Worm (Caenorhabditis elegans): Measurements from ENCODE around the gene nstp-8.

The nstp-8 gene

DNA sequence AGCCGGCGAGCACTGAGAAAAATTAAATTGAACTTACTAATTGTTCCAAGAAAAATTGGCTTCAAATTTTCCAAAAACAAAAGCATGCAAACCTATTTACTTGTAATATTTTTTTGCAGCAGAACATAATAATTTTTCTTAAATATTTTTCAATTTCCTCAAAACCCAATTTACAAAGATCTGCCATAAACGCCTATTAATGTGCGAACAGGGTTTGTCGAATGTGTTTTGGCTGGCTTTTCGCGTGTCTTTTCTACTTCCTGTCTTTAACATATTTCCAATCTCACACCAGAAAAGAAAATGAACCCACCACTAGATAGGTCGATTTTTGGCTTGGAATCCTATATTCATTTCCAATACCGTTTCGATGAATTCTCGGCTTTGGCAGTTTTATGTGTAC is 40.2 kb upstream of the nstp-8 start, which contains the start of gene C45H4.18:
Gene C45H4.18 (plus strand): TSS at position 301 of the 400 bp plus-strand sequence.
- TF ChIP-seq tlf-1 (GFP tag; optimal IDR thresholded peaks at IDR 0.05) (no peak), F23B12.7 (tag; optimal IDR thresholded peaks at IDR 0.05; ENCODE audit: insufficient read depth) (no peak), tbx-9 (tag; optimal IDR thresholded peaks at IDR 0.05; ENCODE audit: borderline replicate concordance) (no peak), nhr-90 (tag; optimal IDR thresholded peaks at IDR 0.05) (no peak), hlh-12 (tag; optimal IDR thresholded peaks at IDR 0.05) (no peak), madf-10 (tag; optimal IDR thresholded peaks at IDR 0.05) (no peak), rec-8 (tag; optimal IDR thresholded peaks at IDR 0.05) (no peak), F22D6.2 (tag; optimal IDR thresholded peaks at IDR 0.05) (no peak), ceh-58 (GFP tag; IDR thresholded peaks at IDR 0.05) (no peak), F39B2.1 (GFP tag; IDR thresholded peaks at IDR 0.05) (no peak), lir-1 (GFP tag; conservative IDR thresholded peaks at IDR 0.05) (no peak), F57C9.4 (tag; optimal IDR thresholded peaks at IDR 0.05) (no peak), pbrm-1 (GFP tag; IDR thresholded peaks at IDR 0.05) (no peak), lsy-27 (tag; optimal IDR thresholded peaks at IDR 0.05; ENCODE audit: borderline replicate concordance, insufficient read depth) (no peak), snpc-1.3 (tag; optimal IDR thresholded peaks at IDR 0.05; ENCODE audit: insufficient read depth) (no peak), aptf-3 (GFP tag; IDR thresholded peaks at IDR 0.05) (no peak)

DNA sequence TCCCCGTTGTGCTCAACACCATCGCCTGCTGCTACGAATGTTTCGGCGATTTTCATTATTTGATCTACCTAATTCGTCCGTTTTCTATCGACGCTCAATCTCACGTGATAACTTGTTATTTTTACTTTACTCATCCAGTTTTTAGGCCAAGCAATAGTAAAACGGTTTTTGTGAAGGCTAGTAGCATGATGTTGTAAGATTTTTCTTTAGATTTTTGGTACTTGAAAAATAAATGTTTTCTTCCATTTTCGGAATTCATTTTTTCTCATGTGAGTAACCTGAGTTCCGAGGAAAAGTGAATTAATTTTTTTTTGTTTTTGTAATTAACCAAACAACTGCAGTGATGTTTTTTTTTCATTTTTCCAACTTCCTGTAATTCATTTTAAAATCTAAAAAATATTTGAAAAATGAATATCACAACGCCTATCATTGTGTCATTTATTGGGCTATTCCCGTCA is 38.1 kb upstream of the nstp-8 start, which contains the start of gene srbc-17:
Gene srbc-17 (plus strand): TSS at position 408 of the 458 bp plus-strand sequence.
- no peak for TF ChIP-seq ztf-26 (tag; optimal IDR thresholded peaks at IDR 0.05)
- TF ChIP-seq mxl-1 (tag; optimal IDR thresholded peaks at IDR 0.05): no peak
- TF ChIP-seq hmg-20 (GFP tag; IDR thresholded peaks at IDR 0.05): no peak
- TF ChIP-seq egl-44 (GFP tag; IDR thresholded peaks at IDR 0.05): no peak
- no peak for TF ChIP-seq K11D2.4 (GFP tag; IDR thresholded peaks at IDR 0.05)
- no peak for TF ChIP-seq pha-4 (tag; optimal IDR thresholded peaks at IDR 0.05)
- no peak for TF ChIP-seq xnd-1 (tag; optimal IDR thresholded peaks at IDR 0.05)
- TF ChIP-seq Y79H2A.3 (GFP tag; conservative IDR thresholded peaks at IDR 0.05): no peak
- TF ChIP-seq let-526 (GFP tag; IDR thresholded peaks at IDR 0.05): no peak
- no peak for TF ChIP-seq F37B4.10 (GFP tag; IDR thresholded peaks at IDR 0.05)
- TF ChIP-seq egl-18 (GFP tag; IDR thresholded peaks at IDR 0.05): no peak
- no peak for TF ChIP-seq attf-5 (GFP tag; optimal IDR thresholded peaks at IDR 0.05)
- TF ChIP-seq rcor-1 (GFP tag; IDR thresholded peaks at IDR 0.05): no peak
- TF ChIP-seq lag-1 (GFP tag; IDR thresholded peaks at IDR 0.05): no peak
- TF ChIP-seq T07F8.4 (tag; optimal IDR thresholded peaks at IDR 0.05): no peak
- TF ChIP-seq snpc-3.4 (tag; optimal IDR thresholded peaks at IDR 0.05): no peak
- no peak for TF ChIP-seq ztf-3 (GFP tag; optimal IDR thresholded peaks at IDR 0.05)
- no peak for TF ChIP-seq zfh-2 (GFP tag; conservative IDR thresholded peaks at IDR 0.05)
- no peak for TF ChIP-seq zim-3 (tag; optimal IDR thresholded peaks at IDR 0.05)

DNA sequence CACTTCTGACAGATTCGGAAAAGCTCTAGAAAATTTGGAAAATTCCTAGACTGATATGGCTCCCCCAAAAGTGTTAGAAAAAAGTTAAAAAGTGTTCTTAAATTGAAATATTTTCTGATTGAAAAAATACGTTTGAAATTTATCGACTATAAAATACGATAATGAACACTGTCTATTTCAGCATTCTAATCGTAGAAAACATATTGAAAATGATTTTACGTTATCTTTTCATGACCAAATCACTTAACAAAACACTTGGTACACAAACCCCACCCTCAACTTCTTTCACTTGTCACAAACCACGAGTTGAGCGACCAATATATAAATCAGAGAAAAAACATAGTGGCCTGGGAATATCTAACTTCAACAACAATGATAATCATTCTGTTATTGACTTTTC is 36.2 kb upstream of the nstp-8 start, which contains the start of gene cyp-33C1:
Gene cyp-33C1 (plus strand): TSS at position 301 of the 400 bp plus-strand sequence.
- TF ChIP-seq ama-1 (optimal IDR thresholded peaks at IDR 0.05) (no peak), ama-1 (GFP tag; optimal IDR thresholded peaks at IDR 0.05) (no peak), nhr-80 (tag; optimal IDR thresholded peaks at IDR 0.05) (no peak), nfya-1 (tag; optimal IDR thresholded peaks at IDR 0.05; ENCODE audit: borderline replicate concordance, insufficient read depth) (no peak), sea-2 (GFP tag; IDR thresholded peaks at IDR 0.05) (no peak), T26A5.8 (tag; optimal IDR thresholded peaks at IDR 0.05) (no peak), ceh-100 (GFP tag; IDR thresholded peaks at IDR 0.05) (no peak), hrde-1 (tag; optimal IDR thresholded peaks at IDR 0.05; ENCODE audit: borderline replicate concordance) (no peak), F10E7.11 (tag; optimal IDR thresholded peaks at IDR 0.05) (no peak), zim-3 (tag; optimal IDR thresholded peaks at IDR 0.05) (no peak)
